Worm (Caenorhabditis elegans) whole organism, L4 larva: ENCODE measurements around the gene lpr-3.

Experiments
- F26F4.8 ChIP-seq: fragments of 200-800 bp; sonication (Bioruptor generic); conservative IDR thresholded peaks from 2 replicates; pipeline ENCODE4 v1.3.6; 2022; ENCODE audit warnings: missing genetic modification characterization, missing compliant biosample characterization
- F37D6.2 ChIP-seq: sonication (generic microtip); optimal IDR thresholded peaks from 2 replicates; lab custom pipeline; 2016; ENCODE audit warnings: mild to moderate bottlenecking, missing genetic modification characterization, missing compliant biosample characterization
- F44E2.7 ChIP-seq: fragments of 200-800 bp; sonication (Bioruptor generic); IDR thresholded peaks from 2 replicates; pipeline ENCODE4 v2.1.2; 2022; ENCODE audit warnings: missing genetic modification characterization, missing compliant biosample characterization
- Y105C5A.15 ChIP-seq: fragments of 200-800 bp; sonication (Bioruptor generic); IDR thresholded peaks from 2 replicates; pipeline ENCODE4 v1.3.6; 2022; ENCODE audit warnings: missing genetic modification characterization, missing compliant biosample characterization
- Y48G9A.11 ChIP-seq: fragments of 200-800 bp; sonication (Bioruptor generic); IDR thresholded peaks from 2 replicates; pipeline ENCODE4 v1.3.6; 2022; ENCODE audit warnings: missing genetic modification reagents, missing genetic modification characterization, missing compliant biosample characterization
- Y5F2A.4 ChIP-seq: fragments of 200-800 bp; sonication (Bioruptor generic); optimal IDR thresholded peaks from 2 replicates; lab custom pipeline; 2018; ENCODE audit warnings: mild to moderate bottlenecking, missing genetic modification characterization, missing compliant biosample characterization
- ZK546.5 ChIP-seq, 2 experiments: sonication (generic microtip); optimal IDR thresholded peaks; 2 replicates each; lab custom pipeline; 2017; ENCODE audit warnings: missing biosample characterization in 2 of 2, missing genetic modification characterization in 2 of 2
- aly-2 ChIP-seq: sonication (generic microtip); optimal IDR thresholded peaks from 2 replicates; lab custom pipeline; 2018; ENCODE audit warnings: missing biosample characterization, missing genetic modification characterization
- ama-1 ChIP-seq: fragments of 150-350 bp; optimal IDR thresholded peaks from 2 replicates; lab custom pipeline; 2014; ENCODE audit warnings: inconsistent platforms, mixed read lengths
- arid-1 ChIP-seq: fragments of 200-800 bp; sonication (Bioruptor generic); conservative IDR thresholded peaks from 2 replicates; pipeline ENCODE4 v1.3.6; 2022; ENCODE audit warnings: missing genetic modification reagents, missing genetic modification characterization, missing compliant biosample characterization
- attf-4 ChIP-seq: sonication (generic microtip); optimal IDR thresholded peaks from 3 replicates; lab custom pipeline; 2017; ENCODE audit warnings: missing biosample characterization, missing genetic modification characterization
- ceh-28 ChIP-seq: fragments of 150-350 bp; optimal IDR thresholded peaks from 2 replicates; lab custom pipeline; 2014; ENCODE audit warnings: missing biosample characterization, missing genetic modification reagents, missing genetic modification characterization
- ceh-62 ChIP-seq: sonication (generic microtip); optimal IDR thresholded peaks from 2 replicates; lab custom pipeline; 2017; ENCODE audit warnings: missing biosample characterization, missing genetic modification characterization
- ces-1 ChIP-seq: fragments of 150-350 bp; sonication (generic microtip); optimal IDR thresholded peaks from 4 replicates; lab custom pipeline; 2014; ENCODE audit warnings: missing biosample characterization, missing genetic modification reagents, missing genetic modification characterization
- ctbp-1 ChIP-seq: fragments of 200-800 bp; sonication (Bioruptor generic); IDR thresholded peaks from 2 replicates; pipeline ENCODE4 v1.3.6; 2022; ENCODE audit warnings: missing genetic modification reagents, missing genetic modification characterization, missing compliant biosample characterization
- daf-12 ChIP-seq: fragments of 150-350 bp; optimal IDR thresholded peaks from 2 replicates; lab custom pipeline; 2014; ENCODE audit warnings: missing biosample characterization, missing genetic modification reagents, missing genetic modification characterization
- daf-16 ChIP-seq, 3 experiments: sonication (generic microtip); optimal IDR thresholded peaks; 2 replicates each; lab custom pipeline; 2016 to 2017; ENCODE audit warnings: missing genetic modification characterization in 3 of 3, missing genetic modification reagents in 3 of 3, mild to moderate bottlenecking in 2 of 3, missing compliant biosample characterization in 2 of 3, missing biosample characterization in 1 of 3, moderate library complexity in 1 of 3
- dmd-8 ChIP-seq: fragments of 200-800 bp; sonication (Bioruptor generic); IDR thresholded peaks from 2 replicates; pipeline ENCODE4 v1.3.6; 2022; ENCODE audit warnings: missing genetic modification characterization, missing compliant biosample characterization
- dmd-9 ChIP-seq: fragments of 200-800 bp; sonication (Bioruptor generic); IDR thresholded peaks from 2 replicates; pipeline ENCODE4 v1.3.6; 2022; ENCODE audit warnings: missing genetic modification reagents, missing genetic modification characterization, missing compliant biosample characterization
- dve-1 ChIP-seq: sonication (generic microtip); optimal IDR thresholded peaks from 2 replicates; lab custom pipeline; 2017; ENCODE audit warnings: antibody characterized with exemption, mild to moderate bottlenecking, missing genetic modification characterization, missing compliant biosample characterization; ENCODE audit not compliant: insufficient read depth
- egl-27 ChIP-seq: sonication (generic microtip); optimal IDR thresholded peaks from 3 replicates; lab custom pipeline; 2017; ENCODE audit warnings: missing biosample characterization, missing genetic modification reagents, missing genetic modification characterization
- fkh-10 ChIP-seq: fragments of 150-350 bp; optimal IDR thresholded peaks from 2 replicates; lab custom pipeline; 2014; ENCODE audit warnings: missing biosample characterization, missing genetic modification reagents, missing genetic modification characterization
- hif-1 ChIP-seq, 2 experiments: sonication (generic microtip); optimal IDR thresholded peaks; 2 replicates each; lab custom pipeline; 2016 to 2017; ENCODE audit warnings: missing compliant biosample characterization in 2 of 2, missing genetic modification characterization in 2 of 2, missing genetic modification reagents in 2 of 2, missing genotype in 2 of 2, mild to moderate bottlenecking in 1 of 2
- hlh-11 ChIP-seq: fragments of 200-800 bp; sonication (Bioruptor generic); optimal IDR thresholded peaks from 2 replicates; lab custom pipeline; 2018; ENCODE audit warnings: mild to moderate bottlenecking, missing genetic modification characterization, missing compliant biosample characterization
- hmg-1.1 ChIP-seq: fragments of 200-800 bp; sonication (Bioruptor generic); IDR thresholded peaks from 2 replicates; pipeline ENCODE4 v1.3.6; 2022; ENCODE audit warnings: missing genetic modification reagents, missing genetic modification characterization, missing compliant biosample characterization
- jun-1 ChIP-seq: fragments of 150-350 bp; optimal IDR thresholded peaks from 2 replicates; lab custom pipeline; 2014; ENCODE audit warnings: missing biosample characterization, missing genetic modification reagents, missing genetic modification characterization
- lin-29 ChIP-seq: fragments of 200-800 bp; sonication (Bioruptor generic); IDR thresholded peaks from 2 replicates; pipeline ENCODE4 v1.3.6; 2022; ENCODE audit warnings: missing genetic modification reagents, missing genetic modification characterization, missing compliant biosample characterization
- lsy-2 ChIP-seq, 2 experiments: fragments of 150-350 bp in 1 of 2; sonication (generic microtip) in 1 of 2; optimal IDR thresholded peaks; 2 replicates each; lab custom pipeline; 2014 to 2017; ENCODE audit warnings: missing biosample characterization in 2 of 2, missing genetic modification characterization in 2 of 2
- madf-5 ChIP-seq, 2 experiments: fragments of 200-800 bp; sonication (Bioruptor generic); IDR thresholded peaks; 2 replicates each; pipeline ENCODE4 v1.3.6; 2022; ENCODE audit warnings: missing compliant biosample characterization in 2 of 2, missing genetic modification characterization in 2 of 2
- madf-9 ChIP-seq: fragments of 200-800 bp; sonication (Bioruptor generic); conservative IDR thresholded peaks from 2 replicates; pipeline ENCODE4 v1.3.6; 2022; ENCODE audit warnings: missing genetic modification reagents, missing genetic modification characterization, missing compliant biosample characterization
- mdt-29 ChIP-seq: fragments of 200-800 bp; sonication (Bioruptor generic); IDR thresholded peaks from 2 replicates; pipeline ENCODE4 v1.3.6; 2022; ENCODE audit warnings: missing genetic modification reagents, missing genetic modification characterization, missing compliant biosample characterization
- mep-1 ChIP-seq: fragments of 150-350 bp; sonication (generic microtip); optimal IDR thresholded peaks from 3 replicates; lab custom pipeline; 2014; ENCODE audit warnings: missing biosample characterization, missing genetic modification characterization
- mes-2 ChIP-seq: sonication (generic microtip); optimal IDR thresholded peaks from 2 replicates; lab custom pipeline; 2016; ENCODE audit warnings: missing genotype, mild to moderate bottlenecking, missing genetic modification characterization, missing compliant biosample characterization; ENCODE audit not compliant: poor library complexity, severe bottlenecking
- nhr-10 ChIP-seq: fragments of 150-350 bp; optimal IDR thresholded peaks from 2 replicates; lab custom pipeline; 2014; ENCODE audit warnings: missing biosample characterization, missing genetic modification characterization
- nhr-6 ChIP-seq: fragments of 150-350 bp; optimal IDR thresholded peaks from 2 replicates; lab custom pipeline; 2014; ENCODE audit warnings: missing biosample characterization, missing genetic modification characterization
- nhr-77 ChIP-seq: fragments of 150-350 bp; optimal IDR thresholded peaks from 2 replicates; lab custom pipeline; 2014; ENCODE audit warnings: missing biosample characterization, missing genetic modification characterization
- php-3 ChIP-seq: fragments of 200-800 bp; sonication (Bioruptor generic); IDR thresholded peaks from 2 replicates; pipeline ENCODE4 v1.3.6; 2022; ENCODE audit warnings: missing genetic modification reagents, missing genetic modification characterization, missing compliant biosample characterization
- rbr-2 ChIP-seq: sonication (generic microtip); optimal IDR thresholded peaks from 2 replicates; lab custom pipeline; 2016; ENCODE audit warnings: missing genotype, missing genetic modification characterization, missing compliant biosample characterization
- saeg-2 ChIP-seq: fragments of 200-800 bp; sonication (Bioruptor generic); IDR thresholded peaks from 2 replicates; pipeline ENCODE4 v1.3.6; 2022; ENCODE audit warnings: missing genetic modification reagents, missing genetic modification characterization, missing compliant biosample characterization
- skn-1 ChIP-seq: fragments of 150-350 bp; optimal IDR thresholded peaks from 2 replicates; lab custom pipeline; 2014; ENCODE audit warnings: missing biosample characterization, missing genetic modification characterization
- snpc-1.2 ChIP-seq: fragments of 200-800 bp; sonication (Bioruptor generic); IDR thresholded peaks from 2 replicates; pipeline ENCODE4 v1.3.6; 2022; ENCODE audit warnings: missing genetic modification reagents, missing genetic modification characterization, missing compliant biosample characterization
- spr-1 ChIP-seq: sonication (generic microtip); optimal IDR thresholded peaks from 2 replicates; lab custom pipeline; 2016; ENCODE audit warnings: mild to moderate bottlenecking, missing genetic modification characterization, missing compliant biosample characterization
- spr-3 ChIP-seq: fragments of 200-800 bp; sonication (Bioruptor generic); optimal IDR thresholded peaks from 2 replicates; lab custom pipeline; 2018; ENCODE audit warnings: mild to moderate bottlenecking, missing genetic modification characterization, missing compliant biosample characterization
- tag-97 ChIP-seq: fragments of 200-800 bp; sonication (Bioruptor generic); IDR thresholded peaks from 2 replicates; pipeline ENCODE4 v1.3.6; 2022; ENCODE audit warnings: missing genetic modification characterization, missing compliant biosample characterization
- vab-7 ChIP-seq: fragments of 200-800 bp; sonication (Bioruptor generic); IDR thresholded peaks from 2 replicates; pipeline ENCODE4 v1.3.6; 2022; ENCODE audit warnings: missing genetic modification reagents, missing genetic modification characterization, missing compliant biosample characterization
- zfp-2 ChIP-seq: sonication (generic microtip); optimal IDR thresholded peaks from 2 replicates; lab custom pipeline; 2016; ENCODE audit warnings: mild to moderate bottlenecking, missing genetic modification characterization, missing compliant biosample characterization
- zfp-3 ChIP-seq: fragments of 200-800 bp; sonication (Bioruptor generic); conservative IDR thresholded peaks from 2 replicates; pipeline ENCODE4 v1.3.6; 2022; ENCODE audit warnings: missing genetic modification reagents, missing genetic modification characterization, missing compliant biosample characterization
- zip-11 ChIP-seq: fragments of 200-800 bp; sonication (Bioruptor generic); IDR thresholded peaks from 2 replicates; pipeline ENCODE4 v1.3.6; 2022; ENCODE audit warnings: missing genetic modification characterization, missing compliant biosample characterization
- zip-2 ChIP-seq: fragments of 150-350 bp; optimal IDR thresholded peaks from 2 replicates; lab custom pipeline; 2014; ENCODE audit warnings: missing biosample characterization, missing genetic modification characterization

lpr-3 gene

DNA sequence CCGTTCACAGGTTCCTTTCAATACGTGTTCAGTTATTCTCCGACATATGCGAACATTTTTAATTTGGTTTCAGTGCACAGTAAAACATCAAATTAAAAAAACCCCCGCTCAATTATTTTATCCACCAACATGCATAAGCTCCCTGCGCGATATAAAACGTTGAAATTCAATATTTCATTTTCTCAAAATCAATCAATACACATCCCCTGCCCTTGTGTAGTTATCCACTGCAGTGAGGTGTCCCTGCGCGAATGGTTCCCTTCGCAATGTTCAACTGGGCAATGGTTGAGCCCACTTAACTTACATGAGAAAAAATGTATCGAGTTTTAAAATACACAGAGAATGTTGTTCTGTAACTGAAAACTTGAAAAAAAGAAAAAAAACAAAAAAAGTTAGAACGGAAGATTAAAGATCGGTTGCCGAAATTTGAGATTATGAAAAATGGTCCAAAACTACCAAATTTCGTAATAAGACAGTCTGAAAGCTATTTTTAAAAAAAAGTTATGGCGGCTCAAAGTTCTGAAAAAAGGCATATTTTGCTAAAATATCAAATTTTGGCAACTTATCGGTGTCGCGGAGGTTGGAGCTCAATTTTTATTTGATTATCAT is 36.9 kb downstream of the lpr-3 start (continued):
- TF ChIP-seq Y5F2A.4 (GFP tag; lab: Kevin White, UChicago) (peak; percentile 98), nhr-6 (tag; lab: Kevin White, UChicago) (peak; percentile 99), ZK546.5 (tag; optimal IDR thresholded peaks at IDR 0.05; lab: Kevin White, UChicago) (peak; percentile 67 to 83), hmg-1.1 (GFP tag; lab: Robert Waterston, UW) (peak; percentile 100), zip-2 (tag; lab: Kevin White, UChicago) (peak; percentile 99), mes-2 (tag; lab: Kevin White, UChicago) (peak; percentile 98), madf-9 (GFP tag; lab: Robert Waterston, UW) (peak; percentile 99), ceh-62 (tag; lab: Kevin White, UChicago) (peak; percentile 28), skn-1 (tag; lab: Kevin White, UChicago) (peak; percentile 93), ama-1 (no peak), dve-1 (tag; lab: Kevin White, UChicago) (peak; percentile 100), nhr-77 (tag; lab: Kevin White, UChicago) (peak; percentile 100), egl-27 (tag; lab: Kevin White, UChicago) (peak; percentile 97), attf-4 (peak; percentile 78), zfp-3 (peak; percentile 98), F37D6.2 (tag; lab: Kevin White, UChicago) (peak; percentile 100), saeg-2 (GFP tag; lab: Robert Waterston, UW) (peak; percentile 99), snpc-1.2 (peak; percentile 80), php-3 (GFP tag; lab: Robert Waterston, UW) (peak; percentile 99), lin-29 (GFP tag; lab: Robert Waterston, UW) (peak; percentile 99), lsy-2 (tag; optimal IDR thresholded peaks at IDR 0.05; lab: Kevin White, UChicago) (peak; percentile 98), spr-1 (tag; lab: Kevin White, UChicago) (peak; percentile 99), ceh-28 (tag; lab: Kevin White, UChicago) (peak; percentile 100), vab-7 (peak; percentile 99), daf-16 (GFP tag; optimal IDR thresholded peaks at IDR 0.05; lab: Kevin White, UChicago) (peak; percentile 97 to 99), daf-16 (tag; optimal IDR thresholded peaks at IDR 0.05; lab: Kevin White, UChicago) (peak; percentile 98), dmd-9 (GFP tag; lab: Robert Waterston, UW) (peak; percentile 95), arid-1 (GFP tag; lab: Robert Waterston, UW) (peak; percentile 96), mep-1 (tag; lab: Kevin White, UChicago) (peak; percentile 100), fkh-10 (GFP tag; lab: Kevin White, UChicago) (peak; percentile 100), F44E2.7 (0 out of 2 replicates have a peak, but pooled peaks have one; percentile 81), mdt-29 (GFP tag; lab: Robert Waterston, UW) (peak; percentile 97), dmd-8 (GFP tag; lab: Robert Waterston, UW) (peak; percentile 90)

DNA sequence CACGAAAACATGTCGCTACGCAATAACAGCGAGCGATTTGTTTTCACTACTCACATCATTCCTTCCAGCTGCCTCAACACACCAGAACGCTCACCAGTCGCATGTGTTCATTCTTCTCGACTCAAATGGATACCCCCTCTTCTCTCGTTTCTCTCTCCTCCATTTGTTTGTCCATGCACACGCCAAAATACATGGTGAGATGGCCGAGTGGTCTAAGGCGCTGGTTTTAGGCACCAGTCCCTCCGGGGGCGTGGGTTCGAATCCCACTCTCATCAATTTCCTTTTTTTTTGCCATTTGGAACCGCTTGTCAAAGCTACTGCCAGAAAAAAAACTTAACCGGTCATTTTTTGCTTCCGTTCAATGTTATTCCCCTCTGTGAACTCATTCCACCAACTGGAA is 38.3 kb downstream of the lpr-3 start:
- TF ChIP-seq zip-2 (tag; lab: Kevin White, UChicago): peak; percentile 75
- peak; percentile 41 for TF ChIP-seq ces-1 (GFP tag; lab: Kevin White, UChicago)
- peak; percentile 79 for TF ChIP-seq dve-1 (tag; lab: Kevin White, UChicago)
- TF ChIP-seq zfp-2 (tag; lab: Kevin White, UChicago): peak; percentile 16
- TF ChIP-seq madf-9 (GFP tag; lab: Robert Waterston, UW): peak; percentile 88
- peak; percentile 94 for TF ChIP-seq ctbp-1 (GFP tag; lab: Robert Waterston, UW)
- peak; percentile 78 for TF ChIP-seq hlh-11 (tag; lab: Kevin White, UChicago)
- TF ChIP-seq rbr-2 (tag; lab: Kevin White, UChicago): peak; percentile 93
- TF ChIP-seq aly-2: no peak
- no peak for TF ChIP-seq daf-12 (tag; lab: Kevin White, UChicago)
- peak; percentile 53; the same call in 1 of the 2 replicates for TF ChIP-seq Y105C5A.15
- peak; percentile 44 to 95; a peak in 3 of 4 replicates for TF ChIP-seq madf-5 (GFP tag; IDR thresholded peaks at IDR 0.05; lab: Robert Waterston, UW)
- TF ChIP-seq tag-97: 0 out of 2 replicates have a peak, but pooled peaks have one; percentile 80
- no peak; the same call in 1 of the 2 replicates for TF ChIP-seq vab-7
- TF ChIP-seq spr-3: no peak
- TF ChIP-seq F26F4.8 (GFP tag; lab: Robert Waterston, UW): 0 out of 2 replicates have a peak, but pooled peaks have one; percentile 50
- no peak for TF ChIP-seq zip-11 (GFP tag; lab: Robert Waterston, UW)
- no peak for TF ChIP-seq nhr-10 (tag; lab: Kevin White, UChicago)
- TF ChIP-seq Y48G9A.11 (GFP tag; lab: Robert Waterston, UW): no peak; the same call in 1 of the 2 replicates
- peak; percentile 30 to 65 for TF ChIP-seq hif-1 (tag; optimal IDR thresholded peaks at IDR 0.05; lab: Kevin White, UChicago)
- TF ChIP-seq Y5F2A.4 (GFP tag; lab: Kevin White, UChicago): peak; percentile 64
- TF ChIP-seq jun-1 (tag; lab: Kevin White, UChicago): peak; percentile 72
